Worm (Caenorhabditis elegans) whole organism, L3 larva: ENCODE data around the gene Y15E3A.5.

Experiments
- ceh-9 ChIP-seq: sonication (generic microtip); optimal IDR thresholded peaks from 2 replicates; lab custom pipeline; 2018; ENCODE audit warnings: missing biosample characterization, missing genetic modification characterization
- egl-27 ChIP-seq: sonication (generic microtip); optimal IDR thresholded peaks from 4 replicates; lab custom pipeline; 2017; ENCODE audit warnings: missing biosample characterization, missing genetic modification reagents, missing genetic modification characterization
- fos-1 ChIP-seq: fragments of 150-350 bp; optimal IDR thresholded peaks from 2 replicates; lab custom pipeline; 2014; ENCODE audit warnings: missing biosample characterization, missing genetic modification characterization
- lin-39 ChIP-seq: fragments of 150-350 bp; optimal IDR thresholded peaks from 2 replicates; lab custom pipeline; 2018; ENCODE audit warnings: missing biosample characterization, missing genetic modification reagents, missing genetic modification characterization
- nfya-1 ChIP-seq: sonication (generic microtip); optimal IDR thresholded peaks from 2 replicates; lab custom pipeline; 2017; ENCODE audit warnings: missing genetic modification characterization, mild to moderate bottlenecking, missing compliant biosample characterization, antibody characterized with exemption, moderate library complexity; ENCODE audit not compliant: insufficient read depth
- nhr-12 ChIP-seq: fragments of 150-350 bp; optimal IDR thresholded peaks from 2 replicates; lab custom pipeline; 2014; ENCODE audit warnings: missing biosample characterization, missing genetic modification characterization
- skn-1 ChIP-seq: fragments of 150-350 bp; optimal IDR thresholded peaks from 2 replicates; lab custom pipeline; 2014; ENCODE audit warnings: missing biosample characterization, missing genetic modification characterization

DNA sequence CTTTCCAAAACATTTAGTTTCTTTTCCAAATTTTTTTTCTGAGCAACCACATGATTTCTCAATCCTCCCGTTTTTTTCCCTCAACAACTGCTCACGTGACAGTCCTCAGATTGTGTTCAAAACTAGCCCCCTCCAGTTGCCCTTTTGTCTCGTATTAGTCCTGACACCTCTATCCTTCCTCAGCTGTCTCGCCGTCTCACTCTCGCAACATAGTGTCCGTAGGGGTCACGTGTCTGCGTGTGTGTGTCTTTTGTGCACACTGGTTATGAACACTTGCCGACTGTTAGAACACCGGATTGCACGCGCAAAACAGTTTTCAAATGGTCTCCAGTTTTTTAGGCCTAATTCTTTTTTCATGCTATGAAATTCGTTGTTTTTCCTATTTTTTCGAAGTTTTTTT is 24.9 kb downstream of the Y15E3A.5 start:
- TF ChIP-seq fos-1 (tag; lab: Kevin White, UChicago) (peak; percentile 36), egl-27 (tag; lab: Kevin White, UChicago) (no peak), nhr-12 (tag; lab: Kevin White, UChicago) (no peak), skn-1 (tag; lab: Kevin White, UChicago) (no peak), ceh-9 (tag; lab: Kevin White, UChicago) (no peak), nfya-1 (tag; lab: Kevin White, UChicago) (peak; percentile 75), lin-39 (tag; lab: Kevin White, UChicago) (peak; percentile 71)
